Worm (Caenorhabditis elegans): ENCODE data around the gene Y113G7A.12.

The Y113G7A.12 gene

DNA sequence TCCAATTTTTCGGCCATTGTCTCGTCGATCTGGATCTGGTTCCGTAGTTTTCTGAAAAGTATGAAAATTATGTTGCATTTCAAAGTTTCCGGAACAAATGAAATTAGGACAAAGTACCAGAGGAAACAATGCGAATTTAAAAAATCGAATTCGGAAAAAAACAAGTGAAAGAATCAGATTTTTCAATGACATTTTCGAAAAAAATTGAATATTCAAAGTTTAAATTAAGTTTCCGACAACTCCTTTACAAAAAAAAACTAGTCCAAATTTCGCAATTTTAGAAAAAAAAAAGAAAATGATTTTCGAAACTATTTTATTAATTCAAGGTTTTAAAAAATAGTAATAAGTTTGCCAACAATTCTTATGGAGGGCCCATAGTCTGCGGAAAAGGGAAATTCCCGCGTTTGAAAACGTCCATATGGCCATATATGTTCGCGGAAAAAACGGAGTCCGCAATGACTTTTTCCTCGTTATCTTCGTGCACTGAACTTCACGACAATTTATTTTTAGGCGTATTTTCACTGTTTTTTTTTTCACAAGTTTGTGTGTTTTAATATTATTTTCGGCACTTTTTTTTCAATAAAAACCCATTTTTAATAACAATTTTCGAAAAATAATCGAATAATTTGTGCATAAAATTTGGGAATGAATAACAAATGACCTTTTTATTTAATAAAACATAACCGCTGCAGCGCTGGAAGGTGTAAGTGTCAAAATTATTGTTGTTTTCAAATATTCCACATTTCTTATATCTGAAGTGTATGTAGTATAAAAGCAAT lies 49.9 kb downstream of the Y113G7A.12 start, which contains the start of the genes fbxa-115 and Y113G7B.27:
fbxa-115 (minus strand) TSS at position 51 of the 779 bp plus-strand sequence.
Y113G7B.27 (plus strand) TSS at position 729 of the 779 bp plus-strand sequence.
- TF ChIP-seq skn-1 (tag; optimal IDR thresholded peaks at IDR 0.05), result peak; percentile 78
- TF ChIP-seq ztf-4 (tag; optimal IDR thresholded peaks at IDR 0.05), result no peak

DNA sequence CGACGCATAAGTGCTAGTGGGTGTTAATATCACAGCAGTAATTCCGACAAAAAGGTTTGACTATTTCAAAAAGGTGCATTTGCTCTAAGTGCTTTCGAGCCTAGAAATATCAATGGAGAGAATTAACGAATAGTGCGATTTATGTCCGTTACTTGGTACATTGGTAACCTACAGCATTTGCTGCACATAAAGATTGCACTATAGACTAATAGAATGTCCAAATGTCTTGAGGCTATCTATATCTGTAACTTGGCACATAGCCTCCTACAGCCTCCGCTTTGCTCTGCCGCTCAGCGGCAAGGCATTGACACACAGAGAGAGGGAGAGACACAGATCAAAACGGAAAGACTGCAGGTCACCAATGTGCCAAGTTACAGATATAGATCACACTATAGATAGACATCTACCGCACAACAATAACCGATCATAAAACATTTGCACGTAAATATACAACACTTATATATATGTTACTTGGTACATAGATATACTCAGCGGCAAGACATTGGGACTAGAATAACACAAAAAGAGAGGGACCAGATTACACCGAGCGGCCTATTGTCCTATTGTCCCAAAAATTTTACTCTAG lies 53.2 kb downstream of the Y113G7A.12 start, which contains the start of the genes srh-217 and Y113G7B.28:
srh-217 (minus strand) TSS at position 101 of the 586 bp plus-strand sequence.
Y113G7B.28 (plus strand) TSS at position 536 of the 586 bp plus-strand sequence.
- TF ChIP-seq nhr-129 (tag; optimal IDR thresholded peaks at IDR 0.05) (no peak), ZK546.5 (tag; optimal IDR thresholded peaks at IDR 0.05) (no peak), F13H6.1 (tag; optimal IDR thresholded peaks at IDR 0.05) (no peak), crh-2 (tag; optimal IDR thresholded peaks at IDR 0.05) (no peak), nhr-11 (tag; optimal IDR thresholded peaks at IDR 0.05) (no peak), nhr-237 (tag; optimal IDR thresholded peaks at IDR 0.05) (no peak), dmd-4 (tag; optimal IDR thresholded peaks at IDR 0.05) (no peak), Y55F3AM.14 (GFP tag; optimal IDR thresholded peaks at IDR 0.05) (no peak), snpc-4 (tag; optimal IDR thresholded peaks at IDR 0.05) (no peak), nhr-25 (tag; optimal IDR thresholded peaks at IDR 0.05) (no peak), unc-62 (GFP tag; optimal IDR thresholded peaks at IDR 0.05) (no peak), ztf-1 (GFP tag; conservative IDR thresholded peaks at IDR 0.05) (no peak), nhr-21 (tag; optimal IDR thresholded peaks at IDR 0.05) (no peak), mbf-1 (tag; optimal IDR thresholded peaks at IDR 0.05) (no peak), ceh-16 (tag; optimal IDR thresholded peaks at IDR 0.05) (no peak), lin-39 (tag; optimal IDR thresholded peaks at IDR 0.05) (no peak)

DNA sequence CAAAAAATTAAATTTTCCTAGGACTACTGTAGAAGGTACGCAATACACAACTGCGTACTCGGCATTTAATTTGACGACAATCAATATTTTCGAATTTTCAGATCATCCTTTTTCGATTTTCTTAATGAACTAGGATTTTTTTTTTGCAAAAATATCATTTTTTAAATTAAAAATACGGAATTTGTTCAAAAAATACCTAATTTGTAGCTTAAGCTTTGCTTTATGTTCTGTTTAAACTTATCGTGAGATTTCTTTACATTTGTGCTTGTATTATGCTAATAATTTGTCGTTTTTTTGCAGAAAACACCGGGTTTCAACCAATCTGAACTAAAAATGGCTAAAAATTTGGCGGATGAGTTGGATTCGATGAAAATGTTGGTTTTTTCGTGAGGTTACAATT lies 54.3 kb downstream of the Y113G7A.12 start, which contains the start of gene ftr-1:
ftr-1 (plus strand) TSS at position 301 of the 400 bp plus-strand sequence.
- no peak for TF ChIP-seq ama-1 (optimal IDR thresholded peaks at IDR 0.05)
- TF ChIP-seq F13H6.1 (tag; optimal IDR thresholded peaks at IDR 0.05), result no peak
- TF ChIP-seq nhr-10 (tag; optimal IDR thresholded peaks at IDR 0.05), result no peak
- TF ChIP-seq sma-3 (GFP tag; optimal IDR thresholded peaks at IDR 0.05), result no peak
- TF ChIP-seq ztf-1 (GFP tag; conservative IDR thresholded peaks at IDR 0.05), result no peak
- TF ChIP-seq alr-1 (tag; optimal IDR thresholded peaks at IDR 0.05), result no peak
- TF ChIP-seq dmd-4 (tag; optimal IDR thresholded peaks at IDR 0.05), result no peak
- TF ChIP-seq unc-55 (GFP tag; optimal IDR thresholded peaks at IDR 0.05), result no peak
- TF ChIP-seq ceh-16 (tag; optimal IDR thresholded peaks at IDR 0.05), result no peak
- TF ChIP-seq lin-39 (tag; optimal IDR thresholded peaks at IDR 0.05), result no peak
- no peak for TF ChIP-seq blmp-1 (tag; optimal IDR thresholded peaks at IDR 0.05; ENCODE audit: insufficient read depth)
- TF ChIP-seq nhr-11 (tag; optimal IDR thresholded peaks at IDR 0.05), result no peak
- TF ChIP-seq snpc-4 (tag; optimal IDR thresholded peaks at IDR 0.05), result no peak
- no peak for TF ChIP-seq ZK546.5 (tag; optimal IDR thresholded peaks at IDR 0.05)
- TF ChIP-seq lsy-2 (tag; optimal IDR thresholded peaks at IDR 0.05), result no peak
- TF ChIP-seq lin-11 (tag; optimal IDR thresholded peaks at IDR 0.05), result no peak
- no peak for TF ChIP-seq mab-5 (tag; optimal IDR thresholded peaks at IDR 0.05)
- no peak for TF ChIP-seq sma-9 (GFP tag; optimal IDR thresholded peaks at IDR 0.05)
- no peak for TF ChIP-seq sma-9 (tag; optimal IDR thresholded peaks at IDR 0.05)
- no peak for TF ChIP-seq crh-2 (tag; optimal IDR thresholded peaks at IDR 0.05)
- no peak for TF ChIP-seq zag-1 (tag; optimal IDR thresholded peaks at IDR 0.05)

Data from whole organism, L2 larva.